Worm (Caenorhabditis elegans) whole organism, young adult: ENCODE results near the gene F42F12.11.
A peak's percentile ranks its signal among the peaks of the same experiment; 100 is the strongest.

Experiments used
- C06A6.2 ChIP-seq: fragments of 200-800 bp; sonication (Bioruptor generic); conservative IDR thresholded peaks from 2 replicates; pipeline ENCODE4 v1.3.6; 2022; ENCODE audit warnings: missing genetic modification characterization, missing compliant biosample characterization
- D2030.7 ChIP-seq: fragments of 200-800 bp; sonication (Bioruptor generic); IDR thresholded peaks from 2 replicates; pipeline ENCODE4 v1.3.6; 2022; ENCODE audit warnings: missing genetic modification reagents, missing genetic modification characterization, missing compliant biosample characterization
- F23B12.7 ChIP-seq: sonication (generic microtip); optimal IDR thresholded peaks from 2 replicates; lab custom pipeline; 2017; ENCODE audit warnings: missing genetic modification characterization, mild to moderate bottlenecking, missing compliant biosample characterization, antibody characterized with exemption, moderate library complexity; ENCODE audit not compliant: insufficient read depth
- F37B4.10 ChIP-seq: fragments of 200-800 bp; sonication (Bioruptor generic); IDR thresholded peaks from 2 replicates; pipeline ENCODE4 v1.3.6; 2022; ENCODE audit warnings: missing genetic modification characterization, missing compliant biosample characterization
- F55B11.4 ChIP-seq: sonication (generic microtip); optimal IDR thresholded peaks from 2 replicates; lab custom pipeline; 2016; ENCODE audit warnings: missing compliant biosample characterization, missing genetic modification characterization, borderline replicate concordance; ENCODE audit not compliant: insufficient read depth
- K11D2.4 ChIP-seq: fragments of 200-800 bp; sonication (Bioruptor generic); IDR thresholded peaks from 2 replicates; pipeline ENCODE4 v1.3.6; 2022; ENCODE audit warnings: missing genetic modification reagents, missing genetic modification characterization, missing compliant biosample characterization
- K12H6.12 ChIP-seq: fragments of 200-800 bp; sonication (Bioruptor generic); optimal IDR thresholded peaks from 2 replicates; lab custom pipeline; 2018; ENCODE audit warnings: mild to moderate bottlenecking, missing genetic modification characterization, missing compliant biosample characterization
- T26A5.8 ChIP-seq: sonication (generic microtip); optimal IDR thresholded peaks from 2 replicates; lab custom pipeline; 2016; ENCODE audit warnings: missing genetic modification characterization, missing compliant biosample characterization
- Y53G8AR.9 ChIP-seq: fragments of 200-800 bp; sonication (Bioruptor generic); conservative IDR thresholded peaks from 2 replicates; pipeline ENCODE4 v1.3.6; 2022; ENCODE audit warnings: missing genetic modification reagents, missing genetic modification characterization, missing compliant biosample characterization
- Y56A3A.18 ChIP-seq: fragments of 200-800 bp; sonication (Bioruptor generic); IDR thresholded peaks from 2 replicates; pipeline ENCODE4 v1.3.6; 2022; ENCODE audit warnings: missing genetic modification reagents, missing genetic modification characterization, missing compliant biosample characterization
- Y67H2A.10 ChIP-seq: fragments of 200-800 bp; sonication (Bioruptor generic); conservative IDR thresholded peaks from 2 replicates; pipeline ENCODE4 v1.3.6; 2022; ENCODE audit warnings: missing genetic modification reagents, missing genetic modification characterization, missing compliant biosample characterization
- Y95B8A.8 ChIP-seq: fragments of 200-800 bp; sonication (Bioruptor generic); IDR thresholded peaks from 2 replicates; pipeline ENCODE4 v1.3.6; 2022; ENCODE audit warnings: missing genetic modification reagents, missing genetic modification characterization, missing compliant biosample characterization
- atf-7 ChIP-seq: sonication (generic microtip); optimal IDR thresholded peaks from 2 replicates; lab custom pipeline; 2017; ENCODE audit warnings: mild to moderate bottlenecking, missing genetic modification characterization, missing compliant biosample characterization
- attf-5 ChIP-seq: fragments of 200-800 bp; sonication (Bioruptor generic); optimal IDR thresholded peaks from 2 replicates; lab custom pipeline; 2018; ENCODE audit warnings: mild to moderate bottlenecking, missing genetic modification characterization, missing compliant biosample characterization
- attf-6 ChIP-seq: fragments of 200-800 bp; sonication (Bioruptor generic); IDR thresholded peaks from 2 replicates; pipeline ENCODE4 v1.3.6; 2022; ENCODE audit warnings: missing genetic modification reagents, missing genetic modification characterization, missing compliant biosample characterization
- cebp-1 ChIP-seq, 2 experiments: fragments of 200-800 bp in 1 of 2; sonication (Bioruptor generic) in 1 of 2; sonication (generic microtip) in 1 of 2; IDR thresholded peaks in 1 of 2; optimal IDR thresholded peaks in 1 of 2; 2 replicates each; pipeline versions ENCODE4 v1.3.6 to Lab custom; 2017 to 2022; ENCODE audit warnings: missing compliant biosample characterization in 2 of 2, missing genetic modification characterization in 2 of 2, mild to moderate bottlenecking in 1 of 2, missing genetic modification reagents in 1 of 2, moderate library complexity in 1 of 2
- ceh-100 ChIP-seq: fragments of 200-800 bp; sonication (Bioruptor generic); IDR thresholded peaks from 2 replicates; pipeline ENCODE4 v1.3.6; 2022; ENCODE audit warnings: missing genetic modification reagents, missing genetic modification characterization, missing compliant biosample characterization
- ceh-40 ChIP-seq: fragments of 200-800 bp; sonication (Bioruptor generic); IDR thresholded peaks from 2 replicates; pipeline ENCODE4 v1.3.6; 2022; ENCODE audit warnings: missing genetic modification characterization, missing compliant biosample characterization
- ceh-79 ChIP-seq: sonication (generic microtip); optimal IDR thresholded peaks from 2 replicates; lab custom pipeline; 2017; ENCODE audit warnings: mild to moderate bottlenecking, missing genetic modification characterization, missing compliant biosample characterization
- dpl-1 ChIP-seq: fragments of 150-350 bp; optimal IDR thresholded peaks from 2 replicates; lab custom pipeline; 2014; ENCODE audit warnings: missing biosample characterization, missing genetic modification reagents, missing genetic modification characterization
- efl-1 ChIP-seq: fragments of 150-350 bp; optimal IDR thresholded peaks from 2 replicates; lab custom pipeline; 2014; ENCODE audit warnings: missing biosample characterization, missing genetic modification reagents, missing genetic modification characterization
- ekl-4 ChIP-seq: fragments of 200-800 bp; sonication (Bioruptor generic); IDR thresholded peaks from 2 replicates; pipeline ENCODE4 v1.3.6; 2022; ENCODE audit warnings: missing genetic modification reagents, missing genetic modification characterization, missing compliant biosample characterization
- him-1 ChIP-seq: sonication (generic microtip); optimal IDR thresholded peaks from 2 replicates; lab custom pipeline; 2016; ENCODE audit warnings: missing genotype, missing genetic modification reagents, missing genetic modification characterization, missing compliant biosample characterization
- hlh-26 ChIP-seq: fragments of 200-800 bp; sonication (Bioruptor generic); conservative IDR thresholded peaks from 2 replicates; pipeline ENCODE4 v1.3.6; 2022; ENCODE audit warnings: missing genetic modification reagents, missing genetic modification characterization, missing compliant biosample characterization
- hmg-1.2 ChIP-seq: fragments of 200-800 bp; sonication (Bioruptor generic); IDR thresholded peaks from 2 replicates; pipeline ENCODE4 v1.3.6; 2022; ENCODE audit warnings: missing genetic modification reagents, missing genetic modification characterization, missing compliant biosample characterization
- hrde-1 ChIP-seq: sonication (generic microtip); optimal IDR thresholded peaks from 2 replicates; lab custom pipeline; 2016; ENCODE audit warnings: missing genetic modification characterization, mild to moderate bottlenecking, missing compliant biosample characterization, moderate library complexity, missing genotype, missing genetic modification reagents, borderline replicate concordance
- lag-1 ChIP-seq: fragments of 200-800 bp; sonication (Bioruptor generic); IDR thresholded peaks from 2 replicates; pipeline ENCODE4 v1.3.6; 2022; ENCODE audit warnings: missing genetic modification reagents, missing genetic modification characterization, missing compliant biosample characterization
- lin-54 ChIP-seq: fragments of 200-800 bp; sonication (Bioruptor generic); optimal IDR thresholded peaks from 2 replicates; lab custom pipeline; 2018; ENCODE audit warnings: mild to moderate bottlenecking, missing genetic modification characterization, missing compliant biosample characterization
- madf-3 ChIP-seq: fragments of 200-800 bp; sonication (Bioruptor generic); IDR thresholded peaks from 2 replicates; pipeline ENCODE4 v1.3.6; 2022; ENCODE audit warnings: missing genetic modification reagents, missing genetic modification characterization, missing compliant biosample characterization
- madf-6 ChIP-seq: fragments of 200-800 bp; sonication (Bioruptor generic); IDR thresholded peaks from 2 replicates; pipeline ENCODE4 v1.3.6; 2022; ENCODE audit warnings: missing genetic modification reagents, missing genetic modification characterization, missing compliant biosample characterization
- mel-28 ChIP-seq: sonication (generic microtip); optimal IDR thresholded peaks from 2 replicates; lab custom pipeline; 2016; ENCODE audit warnings: borderline replicate concordance, mild to moderate bottlenecking, missing genetic modification characterization, missing compliant biosample characterization
- mes-4 ChIP-seq: sonication (generic microtip); optimal IDR thresholded peaks from 2 replicates; lab custom pipeline; 2016; ENCODE audit warnings: missing genotype, missing genetic modification characterization, missing compliant biosample characterization
- mxl-1 ChIP-seq: sonication (generic microtip); optimal IDR thresholded peaks from 2 replicates; lab custom pipeline; 2016; ENCODE audit warnings: missing genetic modification characterization, missing compliant biosample characterization
- nfya-2 ChIP-seq: fragments of 200-800 bp; sonication (Bioruptor generic); IDR thresholded peaks from 2 replicates; pipeline ENCODE4 v1.3.6; 2022; ENCODE audit warnings: missing genetic modification reagents, missing genetic modification characterization, missing compliant biosample characterization
- nhr-120 ChIP-seq: fragments of 200-800 bp; sonication (Bioruptor generic); IDR thresholded peaks from 2 replicates; pipeline ENCODE4 v1.3.6; 2022; ENCODE audit warnings: missing genetic modification characterization, missing compliant biosample characterization
- nhr-90 ChIP-seq: sonication (generic microtip); optimal IDR thresholded peaks from 2 replicates; lab custom pipeline; 2016; ENCODE audit warnings: missing genotype, mild to moderate bottlenecking, missing genetic modification characterization, missing compliant biosample characterization
- rec-8 ChIP-seq, 2 experiments: sonication (generic microtip); optimal IDR thresholded peaks; 2 replicates each; lab custom pipeline; 2016; ENCODE audit warnings: mild to moderate bottlenecking in 2 of 2, missing genetic modification characterization in 2 of 2, missing genetic modification reagents in 2 of 2, missing genotype in 2 of 2, missing biosample characterization in 1 of 2, missing compliant biosample characterization in 1 of 2, moderate library complexity in 1 of 2
- repo-1 ChIP-seq: sonication (generic microtip); optimal IDR thresholded peaks from 2 replicates; lab custom pipeline; 2017; ENCODE audit warnings: mild to moderate bottlenecking, missing genetic modification characterization, missing compliant biosample characterization
- rpc-1 ChIP-seq, 2 experiments: fragments of 150-350 bp in 1 of 2; sonication (generic microtip) in 1 of 2; optimal IDR thresholded peaks; 2 replicates each; lab custom pipeline; 2014 to 2018; ENCODE audit warnings: missing biosample characterization in 1 of 2, missing genetic modification characterization in 1 of 2, missing genetic modification reagents in 1 of 2, missing genotype in 1 of 2
- sdz-38 ChIP-seq: sonication (generic microtip); optimal IDR thresholded peaks from 2 replicates; lab custom pipeline; 2016; ENCODE audit warnings: missing genotype, missing genetic modification characterization, missing compliant biosample characterization
- tlf-1 ChIP-seq: fragments of 200-800 bp; sonication (Bioruptor generic); optimal IDR thresholded peaks from 2 replicates; lab custom pipeline; 2018; ENCODE audit warnings: mild to moderate bottlenecking, missing genetic modification characterization, missing compliant biosample characterization
- ztf-25 ChIP-seq: fragments of 200-800 bp; sonication (Bioruptor generic); IDR thresholded peaks from 2 replicates; pipeline ENCODE4 v1.3.6; 2022; ENCODE audit warnings: missing genetic modification reagents, missing genetic modification characterization, missing compliant biosample characterization
- ztf-26 ChIP-seq: sonication (generic microtip); optimal IDR thresholded peaks from 2 replicates; lab custom pipeline; 2017; ENCODE audit warnings: missing genetic modification characterization, missing compliant biosample characterization

Gene F42F12.11

ce11 chrX:12357127-12357526 lies 10.3 kb downstream of the F42F12.11 start, which contains the start of gene nspc-13 (continued):
- no peak for TF ChIP-seq dpl-1
- no peak for TF ChIP-seq Y56A3A.18 (GFP tag; lab: Robert Waterston, UW)
- no peak for TF ChIP-seq F37B4.10
- TF ChIP-seq Y53G8AR.9 (GFP tag; lab: Robert Waterston, UW), result no peak
- no peak for TF ChIP-seq madf-6
- TF ChIP-seq attf-6, result no peak
- TF ChIP-seq, all 124 proteins: peak for 0

- TF ChIP-seq ceh-40 (GFP tag; lab: Robert Waterston, UW) (no peak), K12H6.12 (tag; lab: Kevin White, UChicago) (no peak), lin-54 (GFP tag; lab: Kevin White, UChicago) (no peak), D2030.7 (GFP tag; lab: Robert Waterston, UW) (no peak), mes-4 (tag; lab: Kevin White, UChicago) (no peak), nhr-120 (GFP tag; lab: Robert Waterston, UW) (no peak), madf-6 (no peak)
These were observed 12.1 kb downstream of the F42F12.11 start, which contains the start of gene nspc-14 for ce11 chrX:12358957-12359356. nspc-14 (minus strand) TSS chrX:12359057.

DNA sequence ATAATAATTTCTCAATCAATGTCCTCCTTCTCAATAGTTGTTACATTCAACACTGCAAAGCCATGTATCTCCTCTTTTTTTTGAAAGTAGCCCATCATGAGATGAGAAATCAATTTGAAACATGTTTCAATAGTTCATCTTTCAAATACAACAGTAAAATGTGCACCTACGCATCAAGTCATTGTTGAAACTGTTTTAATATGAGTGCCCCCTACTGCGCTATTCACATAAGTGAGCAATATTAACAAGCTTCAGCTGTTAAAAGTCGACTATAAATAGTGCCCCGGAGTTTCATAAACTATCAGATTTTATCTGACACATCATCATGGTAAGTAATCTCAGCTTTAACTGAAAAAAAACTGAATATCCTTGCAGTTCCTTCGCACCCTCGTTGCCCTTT lies 13.6 kb downstream of the F42F12.11 start, which contains the start of the genes nspc-15 and F19H6.6:
Gene nspc-15, plus strand, starts transcription at position 301 of the 400 bp plus-strand sequence.
Gene F19H6.6, plus strand, starts transcription at position 384 of the 400 bp plus-strand sequence.
- TF ChIP-seq ceh-100 (no peak), ztf-25 (GFP tag; lab: Robert Waterston, UW) (no peak), hlh-26 (GFP tag; lab: Robert Waterston, UW) (no peak), mxl-1 (no peak), cebp-1 (GFP tag; IDR thresholded peaks at IDR 0.05; lab: Robert Waterston, UW) (no peak), cebp-1 (tag; optimal IDR thresholded peaks at IDR 0.05; lab: Kevin White, UChicago) (no peak), atf-7 (tag; lab: Kevin White, UChicago) (no peak), K11D2.4 (no peak), efl-1 (GFP tag; lab: Kevin White, UChicago) (no peak), nhr-90 (tag; lab: Kevin White, UChicago) (no peak)

DNA sequence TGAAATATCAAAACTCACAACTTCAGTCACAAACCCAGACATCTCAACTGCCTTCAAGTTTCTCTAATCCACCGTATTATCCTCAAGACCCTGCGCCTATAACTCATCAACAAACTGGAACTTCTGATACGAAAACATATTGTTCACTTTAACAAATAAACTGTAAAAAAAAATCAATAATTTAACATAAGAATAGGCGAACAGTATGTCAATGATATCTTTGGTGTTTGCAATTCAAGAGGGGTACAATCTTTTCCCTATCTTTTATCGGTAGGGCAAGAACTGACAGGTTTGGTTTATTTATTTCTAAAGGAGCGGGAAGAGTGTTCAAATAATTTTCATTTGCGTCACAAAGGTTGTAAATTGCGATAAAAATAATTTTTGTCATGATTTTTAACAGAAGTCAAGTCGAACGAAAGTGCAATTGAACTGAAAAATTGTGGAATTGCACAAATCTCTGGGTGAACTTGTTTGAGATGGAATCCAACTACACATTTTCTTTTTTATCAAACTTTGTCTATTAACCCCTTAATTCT lies 16.2 kb downstream of the F42F12.11 start:
- TF ChIP-seq hrde-1 (tag; lab: Kevin White, UChicago), result peak; percentile 51
- no peak for TF ChIP-seq F55B11.4
- TF ChIP-seq Y53G8AR.9 (GFP tag; lab: Robert Waterston, UW), result peak; percentile 97
- no peak for TF ChIP-seq nfya-2 (GFP tag; lab: Robert Waterston, UW)
- peak; percentile 95 for TF ChIP-seq C06A6.2 (GFP tag; lab: Robert Waterston, UW)
- TF ChIP-seq Y67H2A.10 (GFP tag; lab: Robert Waterston, UW), result no peak
- peak; percentile 15 for TF ChIP-seq rpc-1 (optimal IDR thresholded peaks at IDR 0.05; lab: Kevin White, UChicago)
- no peak for TF ChIP-seq rpc-1 (tag; optimal IDR thresholded peaks at IDR 0.05; lab: Kevin White, UChicago)
- peak; percentile 99 for TF ChIP-seq repo-1 (tag; lab: Kevin White, UChicago)
- TF ChIP-seq ztf-26, result peak; percentile 99
- no peak for TF ChIP-seq T26A5.8
- peak; percentile 97 for TF ChIP-seq F23B12.7
- no peak for TF ChIP-seq Y95B8A.8
- TF ChIP-seq lag-1 (GFP tag; lab: Robert Waterston, UW), result peak; percentile 84; the same call in 1 of the 2 replicates
- peak; percentile 72 for TF ChIP-seq madf-3 (GFP tag; lab: Robert Waterston, UW)
- TF ChIP-seq ceh-79 (tag; lab: Kevin White, UChicago), result peak; percentile 86
- TF ChIP-seq attf-5, result peak; percentile 54
- peak; percentile 81 for TF ChIP-seq mel-28
- no peak for TF ChIP-seq D2030.7 (GFP tag; lab: Robert Waterston, UW)
- TF ChIP-seq hmg-1.2 (GFP tag; lab: Robert Waterston, UW), result peak; percentile 81
- peak; percentile 98 for TF ChIP-seq Y56A3A.18 (GFP tag; lab: Robert Waterston, UW)
- no peak for TF ChIP-seq sdz-38 (tag; lab: Kevin White, UChicago)
- TF ChIP-seq ekl-4, result peak; percentile 73
- TF ChIP-seq tlf-1 (GFP tag; lab: Kevin White, UChicago), result peak; percentile 97
- peak in 1 of 2 experiments; percentile 47 for TF ChIP-seq rec-8 (tag; optimal IDR thresholded peaks at IDR 0.05; lab: Kevin White, UChicago)
- TF ChIP-seq him-1, result no peak
